Fruit fly (Drosophila melanogaster) S2 (cell line): ENCODE measurements around the gene CG31391.

Source experiments
- CG8478 ChIP-seq: fragments of >200 bp; optimal IDR thresholded peaks from 2 replicates; lab custom pipeline; 2018
- CTCF ChIP-seq, 2 experiments: fragments of >200 bp; optimal IDR thresholded peaks; 2 replicates each; lab custom pipeline; 2018

The CG31391 gene

dm6 chr3R:10704975-10705374 is at the start of gene CG31391:
CG31391 (minus strand) TSS chr3R:10705075.
- TF ChIP-seq CTCF (optimal IDR thresholded peaks at IDR 0.05; lab: Kevin White, UChicago) (no peak), CG8478 (lab: Kevin White, UChicago) (no peak)

- TF ChIP-seq CG8478 (lab: Kevin White, UChicago), result no peak
- no peak for TF ChIP-seq CTCF (optimal IDR thresholded peaks at IDR 0.05; lab: Kevin White, UChicago)
Measured at dm6 chr3R:10751061-10751460, 46.2 kb upstream of the CG31391 start, which contains the start of gene TkR86C. TkR86C (minus strand) TSS chr3R:10751228.

dm6 chr3R:10747650-10748049 is 42.8 kb upstream of the CG31391 start:
- TF ChIP-seq CTCF (optimal IDR thresholded peaks at IDR 0.05; lab: Kevin White, UChicago) (no peak), CG8478 (lab: Kevin White, UChicago) (no peak)

- TF ChIP-seq CG8478 (lab: Kevin White, UChicago), result no peak
- no peak for TF ChIP-seq CTCF (optimal IDR thresholded peaks at IDR 0.05; lab: Kevin White, UChicago)
Measured at dm6 chr3R:10735857-10736256, 31.0 kb upstream of the CG31391 start, which contains the start of gene tomboy20. tomboy20 (minus strand) TSS chr3R:10735957.

dm6 chr3R:10726714-10727113 is 21.8 kb upstream of the CG31391 start:
- TF ChIP-seq CTCF (optimal IDR thresholded peaks at IDR 0.05; lab: Kevin White, UChicago), result no peak
- no peak for TF ChIP-seq CG8478 (lab: Kevin White, UChicago)

- no peak for TF ChIP-seq CG8478 (lab: Kevin White, UChicago)
- TF ChIP-seq CTCF (optimal IDR thresholded peaks at IDR 0.05; lab: Kevin White, UChicago), result no peak
Measured at dm6 chr3R:10714498-10714897, 9.6 kb upstream of the CG31391 start, which contains the start of gene CG4073. CG4073 (plus strand) TSS chr3R:10714798.

- TF ChIP-seq CG8478 (lab: Kevin White, UChicago) (no peak), CTCF (optimal IDR thresholded peaks at IDR 0.05; lab: Kevin White, UChicago) (no peak)
Measured at dm6 chr3R:10711148-10711547, 6.3 kb upstream of the CG31391 start, which contains the start of gene CG14689. CG14689 (minus strand) TSS chr3R:10711248.

dm6 chr3R:10709264-10709663 is 4.4 kb upstream of the CG31391 start, which contains the start of gene CG31373:
CG31373 (minus strand) TSS chr3R:10709364.
- no peak for TF ChIP-seq CTCF (optimal IDR thresholded peaks at IDR 0.05; lab: Kevin White, UChicago)
- TF ChIP-seq CG8478 (lab: Kevin White, UChicago), result no peak

dm6 chr3R:10708169-10708568 is 3.3 kb upstream of the CG31391 start, which contains the start of gene CG31278:
CG31278 (minus strand) TSS chr3R:10708340.
- TF ChIP-seq CTCF (optimal IDR thresholded peaks at IDR 0.05; lab: Kevin White, UChicago) (no peak), CG8478 (lab: Kevin White, UChicago) (no peak)

- TF ChIP-seq CTCF (optimal IDR thresholded peaks at IDR 0.05; lab: Kevin White, UChicago) (no peak), CG8478 (lab: Kevin White, UChicago) (no peak)
Measured at dm6 chr3R:10706763-10707162, 1.9 kb upstream of the CG31391 start, which contains the start of the genes CG31467 and CG14684. CG31467 (minus strand) TSS chr3R:10706863. CG14684 (plus strand) TSS chr3R:10706974.

- TF ChIP-seq CG8478 (lab: Kevin White, UChicago), result no peak
- TF ChIP-seq CTCF (optimal IDR thresholded peaks at IDR 0.05; lab: Kevin White, UChicago), result no peak
Measured at dm6 chr3R:10700638-10701037, 4.2 kb downstream of the CG31391 start.

dm6 chr3R:10699020-10699951 is 5.6 kb downstream of the CG31391 start:
- TF ChIP-seq CTCF (optimal IDR thresholded peaks at IDR 0.05; lab: Kevin White, UChicago) (no peak), CG8478 (lab: Kevin White, UChicago) (no peak)

dm6 chr3R:10696371-10696777 is 8.5 kb downstream of the CG31391 start, which contains the start of the genes pug, CG14683 and CG46459:
pug (plus strand) TSS chr3R:10696534.
CG14683 (plus strand) TSS chr3R:10696647.
CG46459 (plus strand) TSS chr3R:10696647.
- TF ChIP-seq CTCF (optimal IDR thresholded peaks at IDR 0.05; lab: Kevin White, UChicago), result no peak
- no peak for TF ChIP-seq CG8478 (lab: Kevin White, UChicago)

dm6 chr3R:10688835-10689234 is 16.0 kb downstream of the CG31391 start:
- TF ChIP-seq CG8478 (lab: Kevin White, UChicago) (no peak), CTCF (optimal IDR thresholded peaks at IDR 0.05; lab: Kevin White, UChicago) (no peak)

- TF ChIP-seq CTCF (optimal IDR thresholded peaks at IDR 0.05; lab: Kevin White, UChicago), result no peak
Measured at dm6 chr3R:10688160-10688559, 16.7 kb downstream of the CG31391 start.
